Worm (Caenorhabditis elegans): ENCODE results near the gene npp-24.

npp-24 gene

DNA sequence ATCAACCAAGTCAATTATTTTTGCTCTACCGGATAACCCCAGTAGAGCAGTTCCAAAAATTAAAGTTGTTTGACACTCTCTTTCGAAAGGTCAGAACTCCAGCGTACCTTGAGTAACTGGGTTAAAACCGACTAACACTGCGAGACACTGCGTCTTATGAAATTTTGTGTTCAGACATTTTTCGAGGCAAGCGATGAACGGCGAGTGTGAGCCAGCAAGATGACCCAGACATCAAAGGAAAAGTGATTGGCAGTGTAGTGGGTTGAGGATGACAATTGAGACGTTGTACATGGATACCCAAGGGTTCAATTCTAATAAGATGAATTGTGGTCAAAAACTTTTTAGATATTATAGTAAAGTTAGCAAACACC, 38.5 kb downstream of the npp-24 start (continued):
- TF ChIP-seq fkh-4 (tag; optimal IDR thresholded peaks at IDR 0.05; ENCODE audit: borderline replicate concordance), result no peak
- TF ChIP-seq pqm-1 (tag; optimal IDR thresholded peaks at IDR 0.05), result no peak
- peak; percentile 79 for TF ChIP-seq nhr-71 (tag; optimal IDR thresholded peaks at IDR 0.05)
- TF ChIP-seq hlh-4 (tag; optimal IDR thresholded peaks at IDR 0.05), result no peak
- no peak for TF ChIP-seq isw-1 (GFP tag; IDR thresholded peaks at IDR 0.05)

DNA sequence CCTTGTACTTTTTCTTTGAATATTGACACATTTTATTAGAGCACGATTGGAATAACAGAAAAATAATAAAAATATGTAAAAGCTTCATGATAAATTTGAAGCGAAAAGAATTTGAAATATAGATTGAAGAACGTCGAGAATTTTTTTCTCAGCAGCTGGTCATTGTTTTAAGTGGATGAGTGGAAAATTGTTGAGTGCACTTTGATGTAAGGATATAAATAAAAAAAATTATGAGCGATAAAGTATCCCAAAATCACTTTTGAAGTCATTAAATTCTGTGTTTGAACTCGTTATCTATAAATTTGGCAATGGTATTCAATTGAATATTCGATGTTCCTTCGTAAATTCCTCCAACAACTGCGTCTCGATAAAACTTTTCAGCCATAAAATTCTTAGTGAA, 39.1 kb downstream of the npp-24 start, which contains the start of gene ins-13:
ins-13 (minus strand) TSS at position 101 of the 400 bp plus-strand sequence.
- TF ChIP-seq swsn-7 (tag; optimal IDR thresholded peaks at IDR 0.05), result no peak
- TF ChIP-seq aha-1 (tag; optimal IDR thresholded peaks at IDR 0.05), result no peak
- TF ChIP-seq irx-1 (tag; optimal IDR thresholded peaks at IDR 0.05), result no peak
- no peak for TF ChIP-seq ceh-82 (tag; optimal IDR thresholded peaks at IDR 0.05)
- TF ChIP-seq ceh-63 (GFP tag; optimal IDR thresholded peaks at IDR 0.05), result no peak
- TF ChIP-seq ama-1 (optimal IDR thresholded peaks at IDR 0.05), result no peak
- TF ChIP-seq egl-13 (tag; optimal IDR thresholded peaks at IDR 0.05), result no peak
- no peak for TF ChIP-seq nhr-76 (tag; optimal IDR thresholded peaks at IDR 0.05)
- no peak for TF ChIP-seq sox-4 (tag; optimal IDR thresholded peaks at IDR 0.05)
- no peak for TF ChIP-seq tbx-2 (tag; optimal IDR thresholded peaks at IDR 0.05)
- TF ChIP-seq sptf-1 (tag; optimal IDR thresholded peaks at IDR 0.05), result no peak

DNA sequence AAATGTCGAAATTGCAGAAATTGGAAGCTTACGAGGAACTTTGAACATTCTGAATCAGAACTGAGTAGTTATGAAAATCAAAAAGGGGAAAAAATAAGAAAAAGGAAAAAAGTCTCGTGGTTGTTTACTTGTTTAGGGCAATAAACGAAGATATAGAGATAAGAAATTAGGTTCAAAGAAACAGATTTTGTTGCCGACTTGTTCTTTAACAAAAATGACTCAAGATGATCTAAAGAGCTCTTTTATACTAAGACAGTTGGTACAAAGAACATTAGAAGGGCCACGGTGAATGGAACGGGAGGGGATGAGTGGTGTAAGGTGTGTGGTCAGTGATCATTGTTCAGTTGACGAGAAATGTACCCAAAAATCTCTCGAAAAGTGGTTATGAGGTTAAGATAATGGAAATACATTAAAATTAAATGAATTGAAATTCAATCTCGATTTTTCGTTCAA, 41.8 kb downstream of the npp-24 start, which contains the start of gene acdh-2:
acdh-2 (minus strand) TSS at position 51 of the 453 bp plus-strand sequence.
- TF ChIP-seq nhr-77 (tag; optimal IDR thresholded peaks at IDR 0.05), result no peak
- peak; percentile 22 for TF ChIP-seq snu-23 (GFP tag; optimal IDR thresholded peaks at IDR 0.05)
- no peak for TF ChIP-seq Y116A8C.19 (tag; optimal IDR thresholded peaks at IDR 0.05; ENCODE audit: borderline replicate concordance)
- no peak for TF ChIP-seq sox-4 (tag; optimal IDR thresholded peaks at IDR 0.05)
- TF ChIP-seq efl-1 (optimal IDR thresholded peaks at IDR 0.05), result no peak
- TF ChIP-seq efl-1 (GFP tag; optimal IDR thresholded peaks at IDR 0.05 in 1 of 2), result no peak
- no peak for TF ChIP-seq ceh-8 (GFP tag; optimal IDR thresholded peaks at IDR 0.05)
- no peak for TF ChIP-seq nhr-90 (tag; optimal IDR thresholded peaks at IDR 0.05; ENCODE audit: poor library complexity)
- no peak for TF ChIP-seq sup-37 (GFP tag; optimal IDR thresholded peaks at IDR 0.05)
- TF ChIP-seq lin-15B (tag; optimal IDR thresholded peaks at IDR 0.05), result no peak
- TF ChIP-seq nhr-71 (tag; optimal IDR thresholded peaks at IDR 0.05), result peak; percentile 51

DNA sequence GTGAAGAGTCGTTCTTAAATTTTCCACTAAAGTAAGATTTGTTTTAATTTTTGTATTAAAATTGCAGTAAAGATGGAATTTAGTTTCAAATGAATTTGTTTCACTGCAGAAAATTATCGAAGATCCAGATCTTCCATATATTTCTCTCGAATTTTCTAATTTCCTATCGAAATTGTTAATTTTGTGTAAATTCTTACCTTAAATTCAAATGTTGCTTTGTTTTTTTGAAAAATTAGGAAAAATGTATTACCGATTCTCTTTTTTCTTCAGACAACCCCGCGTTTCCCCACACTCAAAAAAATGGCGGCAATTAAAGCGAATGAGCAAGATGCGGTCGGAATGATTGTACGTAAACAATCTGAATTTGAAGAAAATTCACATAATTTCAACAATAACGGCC, 44.1 kb downstream of the npp-24 start, which contains the start of gene C17C3.6:
C17C3.6 (plus strand) TSS at position 301 of the 400 bp plus-strand sequence.
- no peak for TF ChIP-seq ces-1 (GFP tag; optimal IDR thresholded peaks at IDR 0.05)
- TF ChIP-seq swsn-7 (tag; optimal IDR thresholded peaks at IDR 0.05), result no peak
- no peak for TF ChIP-seq ztf-11 (tag; optimal IDR thresholded peaks at IDR 0.05)
- TF ChIP-seq lin-35 (GFP tag; optimal IDR thresholded peaks at IDR 0.05), result no peak
- TF ChIP-seq irx-1 (tag; optimal IDR thresholded peaks at IDR 0.05), result no peak
- no peak for TF ChIP-seq egl-27 (tag; optimal IDR thresholded peaks at IDR 0.05)
- TF ChIP-seq xbp-1 (tag; optimal IDR thresholded peaks at IDR 0.05), result no peak
- no peak for TF ChIP-seq lir-3 (tag; optimal IDR thresholded peaks at IDR 0.05; ENCODE audit: poor library complexity)
- no peak for TF ChIP-seq efl-1 (optimal IDR thresholded peaks at IDR 0.05)
- no peak for TF ChIP-seq efl-1 (GFP tag; optimal IDR thresholded peaks at IDR 0.05 in 1 of 2)
- no peak for TF ChIP-seq ets-5 (GFP tag; IDR thresholded peaks at IDR 0.05)
- no peak for TF ChIP-seq sup-37 (GFP tag; optimal IDR thresholded peaks at IDR 0.05)
- no peak for TF ChIP-seq snpc-4 (tag; optimal IDR thresholded peaks at IDR 0.05)
- no peak for TF ChIP-seq hpl-2 (GFP tag; optimal IDR thresholded peaks at IDR 0.05)
- TF ChIP-seq jun-1 (tag; optimal IDR thresholded peaks at IDR 0.05), result no peak
- no peak for TF ChIP-seq fkh-10 (GFP tag; optimal IDR thresholded peaks at IDR 0.05)
- no peak for TF ChIP-seq unc-30 (tag; optimal IDR thresholded peaks at IDR 0.05)
- no peak for TF ChIP-seq dsc-1 (tag; optimal IDR thresholded peaks at IDR 0.05)
- TF ChIP-seq C16A3.4 (tag; optimal IDR thresholded peaks at IDR 0.05), result no peak
